Fruit fly (Drosophila melanogaster) whole organism, prepupa: ENCODE results near the gene CG2652.

ENCODE experiments used
- Blimp-1 ChIP-seq: fragments of 200-800 bp; sonication (Bioruptor generic); optimal IDR thresholded peaks from 3 replicates; lab custom pipeline; 2017; ENCODE audit warnings: missing biosample characterization, missing genetic modification characterization, mild to moderate bottlenecking, moderate library complexity, missing genetic modification reagents
- CG10631 ChIP-seq: fragments of 200-800 bp; sonication (Bioruptor generic); optimal IDR thresholded peaks from 2 replicates; lab custom pipeline; 2016; ENCODE audit warnings: missing biosample characterization, missing genetic modification characterization
- CG10669 ChIP-seq: fragments of 200-800 bp; sonication (Bioruptor generic); optimal IDR thresholded peaks from 3 replicates; lab custom pipeline; 2018; ENCODE audit warnings: missing biosample characterization, mild to moderate bottlenecking, missing genetic modification characterization, moderate library complexity
- CG11294 ChIP-seq: fragments of 200-800 bp; sonication (Bioruptor generic); IDR thresholded peaks from 2 replicates; pipeline ENCODE4 v1.3.6; 2022; ENCODE audit warnings: missing biosample characterization, missing genetic modification characterization
- CG11762 ChIP-seq: fragments of 200-800 bp; sonication (Bioruptor generic); optimal IDR thresholded peaks from 3 replicates; lab custom pipeline; 2016; ENCODE audit warnings: missing biosample characterization, missing genetic modification characterization; ENCODE audit not compliant: insufficient read depth
- CG11902 ChIP-seq: fragments of 200-800 bp; sonication (Bioruptor generic); optimal IDR thresholded peaks from 3 replicates; lab custom pipeline; 2016; ENCODE audit warnings: missing biosample characterization, missing genetic modification characterization
- CG1621 ChIP-seq: fragments of 200-800 bp; sonication (Bioruptor generic); optimal IDR thresholded peaks from 3 replicates; lab custom pipeline; 2018; ENCODE audit warnings: missing biosample characterization, mild to moderate bottlenecking, missing genetic modification characterization
- CG16779 ChIP-seq: fragments of 200-800 bp; sonication (Bioruptor generic); optimal IDR thresholded peaks from 3 replicates; lab custom pipeline; 2017; ENCODE audit warnings: missing biosample characterization, mild to moderate bottlenecking, missing genetic modification characterization
- CG3032 ChIP-seq: fragments of 200-800 bp; optimal IDR thresholded peaks from 2 replicates; lab custom pipeline; 2019; ENCODE audit warnings: missing biosample characterization, mild to moderate bottlenecking, missing genetic modification characterization, moderate library complexity
- CG31627 ChIP-seq: fragments of 200-800 bp; sonication (Bioruptor generic); optimal IDR thresholded peaks from 3 replicates; lab custom pipeline; 2016; ENCODE audit warnings: missing biosample characterization, missing genetic modification characterization
- CG34406 ChIP-seq: fragments of 200-800 bp; sonication (Bioruptor generic); optimal IDR thresholded peaks from 3 replicates; lab custom pipeline; 2016; ENCODE audit warnings: missing biosample characterization, missing genetic modification characterization
- CG3919 ChIP-seq: fragments of 200-800 bp; sonication (Bioruptor generic); optimal IDR thresholded peaks from 3 replicates; lab custom pipeline; 2016; ENCODE audit warnings: missing biosample characterization, missing genetic modification characterization
- CG4318 ChIP-seq: fragments of 200-800 bp; sonication (Bioruptor generic); optimal IDR thresholded peaks from 3 replicates; lab custom pipeline; 2017; ENCODE audit warnings: missing biosample characterization, mild to moderate bottlenecking, missing genetic modification characterization
- CG6163 ChIP-seq: fragments of 200-800 bp; sonication (Bioruptor generic); IDR thresholded peaks from 3 replicates; pipeline ENCODE4 v1.3.6; 2022; ENCODE audit warnings: missing biosample characterization, missing genetic modification characterization
- CG6276 ChIP-seq: fragments of 200-800 bp; sonication (Bioruptor generic); optimal IDR thresholded peaks from 2 replicates; lab custom pipeline; 2017; ENCODE audit warnings: missing biosample characterization, mild to moderate bottlenecking, missing genetic modification characterization
- CG6808 ChIP-seq: fragments of 200-800 bp; sonication (Bioruptor generic); optimal IDR thresholded peaks from 3 replicates; lab custom pipeline; 2017; ENCODE audit warnings: missing biosample characterization, missing genetic modification characterization, mild to moderate bottlenecking, moderate library complexity, missing genetic modification reagents
- CG6854 ChIP-seq: fragments of 200-800 bp; sonication (Bioruptor generic); optimal IDR thresholded peaks from 2 replicates; lab custom pipeline; 2017; ENCODE audit warnings: missing biosample characterization, mild to moderate bottlenecking, missing genetic modification characterization
- CG8319 ChIP-seq: fragments of 200-800 bp; sonication (Bioruptor generic); optimal IDR thresholded peaks from 3 replicates; lab custom pipeline; 2016; ENCODE audit warnings: missing biosample characterization, missing genetic modification characterization
- CG8632 ChIP-seq: fragments of 200-800 bp; sonication (Bioruptor generic); optimal IDR thresholded peaks from 3 replicates; lab custom pipeline; 2016; ENCODE audit warnings: missing biosample characterization, missing genetic modification characterization
- CG9139 ChIP-seq: fragments of 200-800 bp; sonication (Bioruptor generic); optimal IDR thresholded peaks from 3 replicates; lab custom pipeline; 2017; ENCODE audit warnings: missing biosample characterization, mild to moderate bottlenecking, missing genetic modification characterization
- Eip75B ChIP-seq: fragments of 200-800 bp; sonication (Bioruptor generic); optimal IDR thresholded peaks from 3 replicates; lab custom pipeline; 2016; ENCODE audit warnings: missing biosample characterization, missing genetic modification characterization
- Eip78C ChIP-seq: fragments of 200-800 bp; sonication (Bioruptor generic); peaks from one replicate; lab custom pipeline; 2016; ENCODE audit warnings: missing biosample characterization, missing genetic modification characterization
- Eip93F ChIP-seq: fragments of 200-800 bp; sonication (Bioruptor generic); optimal IDR thresholded peaks from 2 replicates; lab custom pipeline; 2016; ENCODE audit warnings: missing biosample characterization, mild to moderate bottlenecking, missing genetic modification characterization
- Ets21C ChIP-seq: fragments of 200-800 bp; sonication (Bioruptor generic); optimal IDR thresholded peaks from 3 replicates; lab custom pipeline; 2016; ENCODE audit warnings: missing biosample characterization, missing genetic modification characterization
- Ets96B ChIP-seq: fragments of 200-800 bp; optimal IDR thresholded peaks from 2 replicates; lab custom pipeline; 2019; ENCODE audit warnings: missing biosample characterization, mild to moderate bottlenecking, missing genetic modification characterization, moderate library complexity
- Hr38 ChIP-seq: sonication (Bioruptor generic); optimal IDR thresholded peaks from 2 replicates; lab custom pipeline; 2016; ENCODE audit warnings: missing biosample characterization, missing genetic modification characterization
- Hr39 ChIP-seq: fragments of 200-800 bp; sonication (Bioruptor generic); optimal IDR thresholded peaks from 2 replicates; lab custom pipeline; 2016; ENCODE audit warnings: missing biosample characterization, missing genetic modification characterization
- Hr4 ChIP-seq: fragments of 200-800 bp; sonication (Bioruptor generic); optimal IDR thresholded peaks from 3 replicates; lab custom pipeline; 2016; ENCODE audit warnings: missing biosample characterization, missing genetic modification characterization
- Lpt ChIP-seq: fragments of 200-800 bp; sonication (Bioruptor generic); optimal IDR thresholded peaks from 3 replicates; lab custom pipeline; 2016; ENCODE audit warnings: missing biosample characterization, missing genetic modification characterization
- Met ChIP-seq: fragments of 200-800 bp; sonication (Bioruptor generic); optimal IDR thresholded peaks from 3 replicates; lab custom pipeline; 2016; ENCODE audit warnings: missing biosample characterization, missing genetic modification characterization
- Smox ChIP-seq: fragments of 200-800 bp; sonication (Bioruptor generic); optimal IDR thresholded peaks from 3 replicates; lab custom pipeline; 2016; ENCODE audit warnings: missing biosample characterization, missing genetic modification characterization
- Sox102F ChIP-seq: fragments of 200-800 bp; sonication (Bioruptor generic); optimal IDR thresholded peaks from 2 replicates; lab custom pipeline; 2016; ENCODE audit warnings: missing biosample characterization, mild to moderate bottlenecking, missing genetic modification characterization
- Sox14 ChIP-seq: fragments of 200-800 bp; sonication (Bioruptor generic); optimal IDR thresholded peaks from 3 replicates; lab custom pipeline; 2016; ENCODE audit warnings: missing biosample characterization, missing genetic modification characterization
- Sox15 ChIP-seq: fragments of 200-800 bp; sonication (Bioruptor generic); optimal IDR thresholded peaks from 3 replicates; lab custom pipeline; 2016; ENCODE audit warnings: missing biosample characterization, missing genetic modification characterization
- achi ChIP-seq: fragments of 200-800 bp; sonication (Bioruptor generic); optimal IDR thresholded peaks from 3 replicates; lab custom pipeline; 2016; ENCODE audit warnings: missing biosample characterization, missing genetic modification characterization
- acj6 ChIP-seq: fragments of 200-800 bp; sonication (Bioruptor generic); optimal IDR thresholded peaks from 3 replicates; lab custom pipeline; 2016; ENCODE audit warnings: missing biosample characterization, missing genetic modification characterization
- cyc ChIP-seq: fragments of 200-800 bp; sonication (Bioruptor generic); optimal IDR thresholded peaks from 3 replicates; lab custom pipeline; 2016; ENCODE audit warnings: missing biosample characterization, missing genetic modification characterization
- dac ChIP-seq: fragments of 200-800 bp; sonication (Bioruptor generic); optimal IDR thresholded peaks from 2 replicates; lab custom pipeline; 2017; ENCODE audit warnings: missing biosample characterization, mild to moderate bottlenecking, missing genetic modification characterization
- dsx ChIP-seq: fragments of 200-800 bp; optimal IDR thresholded peaks from 3 replicates; lab custom pipeline; 2019; ENCODE audit warnings: missing biosample characterization, mild to moderate bottlenecking, missing genetic modification characterization, moderate library complexity; ENCODE audit not compliant: poor library complexity, severe bottlenecking
- eg ChIP-seq: fragments of 200-800 bp; sonication (Bioruptor generic); IDR thresholded peaks from 3 replicates; pipeline ENCODE4 v1.3.6; 2022; ENCODE audit warnings: missing biosample characterization, missing genetic modification characterization
- fd59A ChIP-seq: fragments of 200-800 bp; sonication (Bioruptor generic); optimal IDR thresholded peaks from 2 replicates; lab custom pipeline; 2017; ENCODE audit warnings: missing biosample characterization, mild to moderate bottlenecking, missing genetic modification characterization, missing genetic modification reagents
- fd85E ChIP-seq: fragments of 200-800 bp; sonication (Bioruptor generic); optimal IDR thresholded peaks from 3 replicates; lab custom pipeline; 2016; ENCODE audit warnings: missing biosample characterization, missing genetic modification characterization
- fkh ChIP-seq: fragments of 200-800 bp; sonication (Bioruptor generic); optimal IDR thresholded peaks from 3 replicates; lab custom pipeline; 2017; ENCODE audit warnings: missing biosample characterization, mild to moderate bottlenecking, missing genetic modification characterization, moderate library complexity
- lz ChIP-seq: fragments of 200-800 bp; sonication (Bioruptor generic); optimal IDR thresholded peaks from 3 replicates; lab custom pipeline; 2016; ENCODE audit warnings: missing biosample characterization, missing genetic modification characterization
- net ChIP-seq: fragments of 200-800 bp; sonication (Bioruptor generic); optimal IDR thresholded peaks from 3 replicates; lab custom pipeline; 2016; ENCODE audit warnings: missing biosample characterization, missing genetic modification characterization
- pdm3 ChIP-seq: fragments of 200-800 bp; sonication (Bioruptor generic); optimal IDR thresholded peaks from 3 replicates; lab custom pipeline; 2016; ENCODE audit warnings: missing biosample characterization, missing genetic modification characterization
- spab ChIP-seq: fragments of 200-800 bp; sonication (Bioruptor generic); optimal IDR thresholded peaks from 2 replicates; lab custom pipeline; 2017; ENCODE audit warnings: missing biosample characterization, mild to moderate bottlenecking, missing genetic modification characterization, missing genetic modification reagents
- ss ChIP-seq, 2 experiments: fragments of 200-800 bp; sonication (Bioruptor generic); optimal IDR thresholded peaks; 2 replicates in 1 of 2; 3 replicates in 1 of 2; lab custom pipeline; 2017 to 2018; ENCODE audit warnings: mild to moderate bottlenecking in 2 of 2, missing biosample characterization in 2 of 2, missing genetic modification characterization in 2 of 2, moderate library complexity in 1 of 2
- svp ChIP-seq: fragments of 200-800 bp; sonication (Bioruptor generic); peaks from one replicate; lab custom pipeline; 2016; ENCODE audit warnings: missing biosample characterization, missing genetic modification characterization
- topi ChIP-seq: fragments of 200-800 bp; sonication (Bioruptor generic); optimal IDR thresholded peaks from 3 replicates; lab custom pipeline; 2016; ENCODE audit warnings: missing biosample characterization, missing genetic modification characterization
- vri ChIP-seq: fragments of 200-800 bp; sonication (Bioruptor generic); optimal IDR thresholded peaks from 3 replicates; lab custom pipeline; 2016; ENCODE audit warnings: missing biosample characterization, mild to moderate bottlenecking, missing genetic modification characterization

Gene CG2652

DNA sequence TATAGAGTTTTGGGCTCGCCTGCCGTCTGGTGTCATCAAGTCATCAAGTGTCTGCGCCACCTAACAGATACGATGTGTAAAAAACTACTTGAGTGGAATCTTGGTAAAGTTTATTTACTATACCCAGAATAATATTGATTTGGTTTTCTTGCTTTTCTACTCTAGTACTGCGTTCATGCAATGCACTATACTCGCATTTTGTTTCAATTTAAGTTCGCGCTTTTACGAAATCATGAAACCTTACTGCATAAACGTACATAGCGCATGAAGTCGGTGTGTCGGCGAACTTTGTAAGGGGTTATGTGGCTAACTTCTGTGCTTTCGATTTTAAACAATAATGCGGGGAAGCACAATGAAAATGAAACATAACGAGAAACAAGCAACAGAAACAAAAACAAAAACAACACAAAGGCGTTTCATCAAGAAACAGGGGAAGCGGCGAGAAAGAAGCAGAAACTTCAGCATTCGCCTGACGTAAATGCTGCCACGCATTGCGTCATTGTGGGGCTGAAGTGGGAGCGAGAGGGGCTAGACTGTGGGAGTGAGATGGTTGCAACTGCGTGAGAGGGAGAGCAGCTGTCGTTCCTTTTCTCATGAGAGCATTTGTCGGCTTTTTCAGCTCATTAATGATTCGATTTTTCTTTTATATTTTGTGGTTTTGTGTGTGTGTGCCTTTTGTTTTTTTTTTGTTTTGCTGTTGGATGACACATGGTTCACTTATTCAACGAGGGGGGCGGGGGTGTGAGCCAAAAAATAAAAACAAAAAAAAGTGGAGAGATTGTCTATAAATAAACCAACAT is 30.4 kb downstream of the CG2652 start:
- TF ChIP-seq acj6 (no peak), lz (no peak), CG10631 (no peak), CG8319 (no peak), fd85E (GFP tag; lab: Kevin White, UChicago) (no peak), fkh (GFP tag; lab: Kevin White, UChicago) (no peak), Hr39 (GFP tag; lab: Kevin White, UChicago) (no peak), eg (peak; percentile 81), Lpt (GFP tag; lab: Kevin White, UChicago) (peak; percentile 9), Sox14 (peak; percentile 30), svp (GFP tag; lab: Kevin White, UChicago) (peak; percentile 83), Sox102F (GFP tag; lab: Kevin White, UChicago) (no peak), ss (GFP tag; optimal IDR thresholded peaks at IDR 0.05; lab: Kevin White, UChicago) (peak; percentile 16 to 34), Met (GFP tag; lab: Kevin White, UChicago) (peak; percentile 14), net (GFP tag; lab: Kevin White, UChicago) (peak; percentile 37), dsx (peak; percentile 29), CG6163 (GFP tag; lab: Robert Waterston, UW) (peak; percentile 71), CG8632 (GFP tag; lab: Kevin White, UChicago) (no peak), Eip78C (GFP tag; lab: Kevin White, UChicago) (peak; percentile 59), CG6808 (GFP tag; lab: Kevin White, UChicago) (peak; percentile 49), Eip75B (GFP tag; lab: Kevin White, UChicago) (no peak), topi (GFP tag; lab: Kevin White, UChicago) (peak; percentile 50), CG9139 (no peak), Smox (no peak), CG11294 (no peak), Sox15 (no peak), CG16779 (tag; lab: Kevin White, UChicago) (no peak), CG31627 (GFP tag; lab: Kevin White, UChicago) (no peak), CG1621 (no peak), CG11902 (GFP tag; lab: Kevin White, UChicago) (no peak), cyc (GFP tag; lab: Kevin White, UChicago) (no peak), spab (no peak), CG4318 (GFP tag; lab: Kevin White, UChicago) (no peak), fd59A (GFP tag; lab: Kevin White, UChicago) (no peak), achi (GFP tag; lab: Kevin White, UChicago) (no peak), CG3919 (GFP tag; lab: Kevin White, UChicago) (no peak), Ets21C (GFP tag; lab: Kevin White, UChicago) (no peak), Ets96B (tag; lab: Kevin White, UChicago) (no peak), pdm3 (no peak), CG6276 (GFP tag; lab: Kevin White, UChicago) (peak; percentile 53), dac (GFP tag; lab: Kevin White, UChicago) (no peak), CG6854 (GFP tag; lab: Kevin White, UChicago) (no peak), CG10669 (no peak), Blimp-1 (GFP tag; lab: Kevin White, UChicago) (peak; percentile 47), Eip93F (GFP tag; lab: Kevin White, UChicago) (no peak), CG34406 (GFP tag; lab: Kevin White, UChicago) (no peak), vri (GFP tag; lab: Kevin White, UChicago) (peak; percentile 97), CG11762 (GFP tag; lab: Kevin White, UChicago) (no peak), CG3032 (no peak), Hr4 (GFP tag; lab: Kevin White, UChicago) (no peak), Hr38 (GFP tag; lab: Kevin White, UChicago) (no peak)
